Fruit fly (Drosophila melanogaster): ENCODE measurements around the gene CG14915.

Gene CG14915

DNA sequence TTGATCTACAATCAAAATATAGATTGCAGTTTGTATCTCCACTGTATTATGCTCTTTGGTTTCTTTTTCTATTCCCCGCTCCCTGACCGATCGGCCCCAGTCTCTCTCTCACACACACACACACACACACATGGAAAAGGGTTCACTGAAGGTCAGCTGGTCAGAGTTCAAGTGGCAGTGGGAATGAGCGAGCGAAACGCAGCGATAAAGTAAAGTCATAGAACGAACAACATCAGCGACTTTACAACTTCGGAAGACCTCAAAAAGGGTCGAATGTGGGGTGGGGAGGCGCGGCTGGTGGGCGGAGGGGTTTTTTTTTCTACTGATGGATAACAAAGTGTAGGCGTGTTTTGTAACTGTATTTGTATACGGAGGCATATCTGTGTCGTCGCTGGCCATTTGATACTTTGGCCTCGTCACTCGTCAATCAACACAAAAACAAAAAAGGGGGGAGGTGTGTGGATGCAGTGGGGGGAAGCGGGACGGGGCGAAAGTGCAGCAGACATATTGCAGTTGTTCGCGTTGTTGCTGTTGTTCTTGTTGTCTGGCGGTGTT is 12.6 kb upstream of the CG14915 start:
- no peak for TF ChIP-seq CG32264 (GFP tag; optimal IDR thresholded peaks at IDR 0.05)
- no peak for TF ChIP-seq HLH106 (tag; optimal IDR thresholded peaks at IDR 0.05)
- TF ChIP-seq Rel (GFP tag; optimal IDR thresholded peaks at IDR 0.05) = no peak
- TF ChIP-seq Rel (tag; optimal IDR thresholded peaks at IDR 0.05) = no peak
- peak; percentile 52 for TF ChIP-seq ey (GFP tag; optimal IDR thresholded peaks at IDR 0.05)
- TF ChIP-seq Dfd (GFP tag; optimal IDR thresholded peaks at IDR 0.05) = peak; percentile 32
- peak; percentile 11 for TF ChIP-seq sv (GFP tag; optimal IDR thresholded peaks at IDR 0.05)
- TF ChIP-seq rgr (GFP tag; optimal IDR thresholded peaks at IDR 0.05) = peak; percentile 28
- TF ChIP-seq tai (GFP tag; optimal IDR thresholded peaks at IDR 0.05) = no peak
- no peak for TF ChIP-seq dmrt93B (GFP tag; optimal IDR thresholded peaks at IDR 0.05)
- no peak for TF ChIP-seq sage (GFP tag; optimal IDR thresholded peaks at IDR 0.05)
- TF ChIP-seq Hnf4 (GFP tag; optimal IDR thresholded peaks at IDR 0.05) = no peak
- TF ChIP-seq Abd-B (GFP tag; optimal IDR thresholded peaks at IDR 0.05) = no peak

DNA sequence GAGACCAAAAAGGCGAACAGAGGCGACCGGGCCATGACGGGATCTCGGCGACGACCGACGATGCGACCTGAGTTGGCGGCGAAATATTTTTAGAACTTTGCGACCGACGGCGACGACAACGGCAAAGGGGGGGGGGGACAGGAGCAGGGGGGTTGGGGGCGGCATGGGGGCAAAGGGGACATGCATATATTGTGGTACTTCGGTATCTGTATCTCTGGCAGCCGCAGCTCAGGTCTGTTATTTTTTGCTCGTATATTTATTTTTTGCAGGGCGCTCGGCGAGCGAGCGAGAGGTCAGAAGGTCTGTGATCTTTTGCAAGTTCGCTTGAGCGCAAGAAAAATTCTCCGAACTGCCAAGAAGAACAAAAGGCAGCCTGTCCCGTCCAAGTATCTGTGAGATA is 11.6 kb upstream of the CG14915 start:
- no peak for TF ChIP-seq dmrt93B (GFP tag; optimal IDR thresholded peaks at IDR 0.05)
- TF ChIP-seq Abd-B (GFP tag; optimal IDR thresholded peaks at IDR 0.05) = no peak
- no peak for TF ChIP-seq usp (GFP tag; optimal IDR thresholded peaks at IDR 0.05)
- TF ChIP-seq sage (GFP tag; optimal IDR thresholded peaks at IDR 0.05) = no peak
- TF ChIP-seq brk (GFP tag; optimal IDR thresholded peaks at IDR 0.05) = no peak
- TF ChIP-seq Hnf4 (GFP tag; optimal IDR thresholded peaks at IDR 0.05) = no peak
- no peak for TF ChIP-seq rgr (GFP tag; optimal IDR thresholded peaks at IDR 0.05)
- TF ChIP-seq Hr83 (GFP tag; optimal IDR thresholded peaks at IDR 0.05; ENCODE audit: poor library complexity, severe bottlenecking) = no peak
- TF ChIP-seq dl (GFP tag; optimal IDR thresholded peaks at IDR 0.05; ENCODE audit: insufficient read depth in 1 of 2, partially characterized antibody in 2 of 2) = no peak
- TF ChIP-seq foxo (GFP tag; optimal IDR thresholded peaks at IDR 0.05) = no peak
- no peak for TF ChIP-seq tai (GFP tag; optimal IDR thresholded peaks at IDR 0.05)
- TF ChIP-seq HLH106 (tag; optimal IDR thresholded peaks at IDR 0.05) = no peak
- no peak for TF ChIP-seq CrebA (GFP tag; optimal IDR thresholded peaks at IDR 0.05; ENCODE audit: borderline replicate concordance)
- no peak for TF ChIP-seq Myc (optimal IDR thresholded peaks at IDR 0.05)
- TF ChIP-seq h (GFP tag; optimal IDR thresholded peaks at IDR 0.05) = no peak
- TF ChIP-seq Dif (GFP tag; optimal IDR thresholded peaks at IDR 0.05; ENCODE audit: partially characterized antibody) = no peak

DNA sequence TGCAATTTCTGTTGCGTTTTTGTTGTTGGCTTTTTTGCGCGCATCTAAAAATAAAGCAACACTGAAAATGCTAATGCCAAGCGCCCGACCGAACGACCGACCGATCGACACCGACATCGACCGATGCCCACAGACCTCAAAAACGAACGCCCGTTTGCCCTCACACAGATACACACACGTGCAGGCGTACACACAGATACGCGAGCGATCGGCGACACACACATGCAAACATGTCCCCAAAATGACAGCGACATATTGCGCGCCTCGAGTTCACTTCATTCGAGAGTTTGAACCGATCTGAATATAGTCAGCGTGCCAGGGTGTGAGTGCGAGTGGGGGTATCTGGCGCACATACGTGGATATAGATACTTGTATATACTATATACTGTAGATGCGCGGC is 9.7 kb upstream of the CG14915 start:
- TF ChIP-seq tai (GFP tag; optimal IDR thresholded peaks at IDR 0.05) (no peak), Dif (GFP tag; optimal IDR thresholded peaks at IDR 0.05; ENCODE audit: partially characterized antibody) (peak; percentile 63), Rel (GFP tag; optimal IDR thresholded peaks at IDR 0.05) (no peak), Rel (tag; optimal IDR thresholded peaks at IDR 0.05) (peak; percentile 26), pan (optimal IDR thresholded peaks at IDR 0.05) (no peak), h (GFP tag; optimal IDR thresholded peaks at IDR 0.05) (peak; percentile 38), sv (GFP tag; optimal IDR thresholded peaks at IDR 0.05) (no peak), HLH106 (tag; optimal IDR thresholded peaks at IDR 0.05) (no peak), foxo (GFP tag; optimal IDR thresholded peaks at IDR 0.05) (no peak), Hnf4 (GFP tag; optimal IDR thresholded peaks at IDR 0.05) (peak; percentile 49), CrebA (GFP tag; optimal IDR thresholded peaks at IDR 0.05; ENCODE audit: borderline replicate concordance) (peak; percentile 54), usp (GFP tag; optimal IDR thresholded peaks at IDR 0.05) (no peak), CG32264 (GFP tag; optimal IDR thresholded peaks at IDR 0.05) (no peak), Hr83 (GFP tag; optimal IDR thresholded peaks at IDR 0.05; ENCODE audit: poor library complexity, severe bottlenecking) (peak; percentile 44), Jra (GFP tag; optimal IDR thresholded peaks at IDR 0.05) (peak; percentile 10)

DNA sequence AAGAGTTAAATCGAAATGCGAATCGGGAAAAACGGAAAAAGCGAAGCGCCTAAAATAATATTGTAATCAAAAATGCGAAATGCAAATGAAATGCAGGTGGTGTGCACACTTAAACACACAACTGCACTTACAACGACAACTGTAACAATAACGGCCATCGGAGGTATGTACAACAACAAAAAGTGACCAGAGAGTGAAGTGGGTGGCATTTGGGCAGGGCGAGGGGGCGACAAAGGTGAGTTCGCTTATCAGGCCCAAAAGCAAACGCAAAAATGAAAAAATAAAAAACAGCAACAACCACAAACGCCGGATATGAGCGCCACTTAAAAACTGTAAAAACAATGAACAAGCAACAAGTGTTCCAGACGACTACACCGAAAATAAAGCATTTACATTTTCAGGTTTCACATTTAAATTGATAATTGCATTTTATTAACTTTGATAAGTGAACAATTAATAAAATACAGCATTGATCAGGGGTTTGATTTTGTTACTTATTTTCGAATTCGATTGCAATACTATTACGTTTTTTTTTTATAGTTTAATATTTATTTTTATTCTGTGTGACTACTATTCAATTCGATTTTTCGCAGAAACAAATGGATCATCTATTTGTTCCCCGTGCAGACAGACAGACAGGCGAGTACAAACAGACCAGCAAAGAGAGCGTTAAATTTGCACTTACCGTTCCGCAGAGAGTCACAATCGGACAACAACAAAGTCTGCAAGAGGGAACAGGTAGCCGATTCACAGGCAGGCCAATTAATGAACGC is 5.5 kb upstream of the CG14915 start:
- peak; percentile 76 for TF ChIP-seq psq (GFP tag; optimal IDR thresholded peaks at IDR 0.05)
- TF ChIP-seq br (GFP tag; optimal IDR thresholded peaks at IDR 0.05) = peak; percentile 79
- no peak for TF ChIP-seq dl (GFP tag; optimal IDR thresholded peaks at IDR 0.05; ENCODE audit: insufficient read depth in 1 of 2, partially characterized antibody in 2 of 2)
- TF ChIP-seq Myc (optimal IDR thresholded peaks at IDR 0.05) = no peak
- peak; percentile 47 for TF ChIP-seq Rel (GFP tag; optimal IDR thresholded peaks at IDR 0.05)
- TF ChIP-seq Rel (tag; optimal IDR thresholded peaks at IDR 0.05) = peak; percentile 26
- peak; percentile 20 for TF ChIP-seq CG32264 (GFP tag; optimal IDR thresholded peaks at IDR 0.05)
- peak; percentile 80 for TF ChIP-seq h (GFP tag; optimal IDR thresholded peaks at IDR 0.05)
- peak; percentile 79 for TF ChIP-seq rgr (GFP tag; optimal IDR thresholded peaks at IDR 0.05)
- no peak for TF ChIP-seq lola (GFP tag; optimal IDR thresholded peaks at IDR 0.05)
- TF ChIP-seq CrebA (GFP tag; optimal IDR thresholded peaks at IDR 0.05; ENCODE audit: borderline replicate concordance) = peak; percentile 12
- peak; percentile 53 for TF ChIP-seq ey (GFP tag; optimal IDR thresholded peaks at IDR 0.05)
- TF ChIP-seq brk (GFP tag; optimal IDR thresholded peaks at IDR 0.05) = peak; percentile 50
- TF ChIP-seq CG9705 (GFP tag; optimal IDR thresholded peaks at IDR 0.05) = peak; percentile 26
- no peak for TF ChIP-seq N (GFP tag; optimal IDR thresholded peaks at IDR 0.05)
- no peak for TF ChIP-seq Jra (GFP tag; optimal IDR thresholded peaks at IDR 0.05)
- TF ChIP-seq Hr78 (GFP tag; optimal IDR thresholded peaks at IDR 0.05) = no peak
- peak; percentile 34 for TF ChIP-seq jim (GFP tag; optimal IDR thresholded peaks at IDR 0.05)
- peak; percentile 82 for TF ChIP-seq Sp1 (GFP tag; optimal IDR thresholded peaks at IDR 0.05)
- TF ChIP-seq fru (GFP tag; optimal IDR thresholded peaks at IDR 0.05) = peak; percentile 72
- TF ChIP-seq foxo (GFP tag; optimal IDR thresholded peaks at IDR 0.05) = peak in 1 of 2 experiments; percentile 79
- peak; percentile 60 for TF ChIP-seq dmrt93B (GFP tag; optimal IDR thresholded peaks at IDR 0.05)
- TF ChIP-seq Hnf4 (GFP tag; optimal IDR thresholded peaks at IDR 0.05) = peak; percentile 27
- TF ChIP-seq sage (GFP tag; optimal IDR thresholded peaks at IDR 0.05) = peak; percentile 12
- TF ChIP-seq HLH106 (tag; optimal IDR thresholded peaks at IDR 0.05) = peak; percentile 83
- peak; percentile 32 for TF ChIP-seq Hr83 (GFP tag; optimal IDR thresholded peaks at IDR 0.05; ENCODE audit: poor library complexity, severe bottlenecking)
- no peak for TF ChIP-seq sv (GFP tag; optimal IDR thresholded peaks at IDR 0.05)
- TF ChIP-seq pan (optimal IDR thresholded peaks at IDR 0.05) = no peak
- peak; percentile 46 for TF ChIP-seq woc (GFP tag; optimal IDR thresholded peaks at IDR 0.05)
- peak; percentile 73 for TF ChIP-seq OdsH (GFP tag; optimal IDR thresholded peaks at IDR 0.05)
